Worm (Caenorhabditis elegans) whole organism, young adult: ENCODE measurements around the gene rgs-10.

Experiments used
- B0019.2 ChIP-seq: fragments of 200-800 bp; sonication (Bioruptor generic); conservative IDR thresholded peaks from 2 replicates; pipeline ENCODE4 v1.3.6; 2022; ENCODE audit warnings: missing genetic modification reagents, missing genetic modification characterization, missing compliant biosample characterization
- B0336.3 ChIP-seq: fragments of 200-800 bp; sonication (Bioruptor generic); IDR thresholded peaks from 2 replicates; pipeline ENCODE4 v1.3.6; 2022; ENCODE audit warnings: missing genetic modification characterization, missing compliant biosample characterization
- C17E4.6 ChIP-seq: fragments of 200-800 bp; sonication (Bioruptor generic); IDR thresholded peaks from 2 replicates; pipeline ENCODE4 v1.3.6; 2022; ENCODE audit warnings: missing genetic modification reagents, missing genetic modification characterization, missing compliant biosample characterization
- D2030.7 ChIP-seq: fragments of 200-800 bp; sonication (Bioruptor generic); IDR thresholded peaks from 2 replicates; pipeline ENCODE4 v1.3.6; 2022; ENCODE audit warnings: missing genetic modification reagents, missing genetic modification characterization, missing compliant biosample characterization
- F22D6.2 ChIP-seq: sonication (generic microtip); optimal IDR thresholded peaks from 2 replicates; lab custom pipeline; 2016; ENCODE audit warnings: mild to moderate bottlenecking, missing genetic modification characterization, missing compliant biosample characterization
- F37B4.10 ChIP-seq: fragments of 200-800 bp; sonication (Bioruptor generic); IDR thresholded peaks from 2 replicates; pipeline ENCODE4 v1.3.6; 2022; ENCODE audit warnings: missing genetic modification characterization, missing compliant biosample characterization
- F39B2.1 ChIP-seq: fragments of 200-800 bp; sonication (Bioruptor generic); IDR thresholded peaks from 2 replicates; pipeline ENCODE4 v1.3.6; 2022; ENCODE audit warnings: missing genetic modification reagents, missing genetic modification characterization, missing compliant biosample characterization
- F49E8.2 ChIP-seq: sonication (generic microtip); optimal IDR thresholded peaks from 3 replicates; lab custom pipeline; 2017; ENCODE audit warnings: missing genetic modification characterization, mild to moderate bottlenecking, missing compliant biosample characterization, antibody characterized with exemption, moderate library complexity; ENCODE audit not compliant: insufficient read depth
- F57A8.1 ChIP-seq: fragments of 200-800 bp; sonication (Bioruptor generic); optimal IDR thresholded peaks from 2 replicates; lab custom pipeline; 2018; ENCODE audit warnings: mild to moderate bottlenecking, missing genetic modification characterization, moderate library complexity, missing compliant biosample characterization
- F57C9.4 ChIP-seq: sonication (generic microtip); optimal IDR thresholded peaks from 2 replicates; lab custom pipeline; 2017; ENCODE audit warnings: mild to moderate bottlenecking, missing genetic modification characterization, missing compliant biosample characterization
- K11D2.4 ChIP-seq: fragments of 200-800 bp; sonication (Bioruptor generic); IDR thresholded peaks from 2 replicates; pipeline ENCODE4 v1.3.6; 2022; ENCODE audit warnings: missing genetic modification reagents, missing genetic modification characterization, missing compliant biosample characterization
- T07F8.4 ChIP-seq: sonication (generic microtip); optimal IDR thresholded peaks from 2 replicates; lab custom pipeline; 2016; ENCODE audit warnings: mild to moderate bottlenecking, missing genetic modification characterization, moderate library complexity, missing compliant biosample characterization
- T26A5.8 ChIP-seq: sonication (generic microtip); optimal IDR thresholded peaks from 2 replicates; lab custom pipeline; 2016; ENCODE audit warnings: missing genetic modification characterization, missing compliant biosample characterization
- Y53F4B.3 ChIP-seq: fragments of 200-800 bp; sonication (Bioruptor generic); IDR thresholded peaks from 2 replicates; pipeline ENCODE4 v1.3.6; 2022; ENCODE audit warnings: missing genetic modification reagents, missing genetic modification characterization, missing compliant biosample characterization
- Y53G8AR.9 ChIP-seq: fragments of 200-800 bp; sonication (Bioruptor generic); conservative IDR thresholded peaks from 2 replicates; pipeline ENCODE4 v1.3.6; 2022; ENCODE audit warnings: missing genetic modification reagents, missing genetic modification characterization, missing compliant biosample characterization
- Y67H2A.10 ChIP-seq: fragments of 200-800 bp; sonication (Bioruptor generic); conservative IDR thresholded peaks from 2 replicates; pipeline ENCODE4 v1.3.6; 2022; ENCODE audit warnings: missing genetic modification reagents, missing genetic modification characterization, missing compliant biosample characterization
- ama-1 ChIP-seq, 3 experiments: fragments of 150-350 bp in 1 of 3; sonication (generic microtip) in 2 of 3; optimal IDR thresholded peaks; 2 replicates each; lab custom pipeline; 2014 to 2018; ENCODE audit warnings: missing biosample characterization in 2 of 3, missing genetic modification characterization in 2 of 3, missing genetic modification reagents in 2 of 3
- aptf-3 ChIP-seq: fragments of 200-800 bp; sonication (Bioruptor generic); IDR thresholded peaks from 2 replicates; pipeline ENCODE4 v1.3.6; 2022; ENCODE audit warnings: missing genetic modification characterization, missing compliant biosample characterization
- attf-6 ChIP-seq: fragments of 200-800 bp; sonication (Bioruptor generic); IDR thresholded peaks from 2 replicates; pipeline ENCODE4 v1.3.6; 2022; ENCODE audit warnings: missing genetic modification reagents, missing genetic modification characterization, missing compliant biosample characterization
- bed-2 ChIP-seq: fragments of 200-800 bp; sonication (Bioruptor generic); IDR thresholded peaks from 2 replicates; pipeline ENCODE4 v1.3.6; 2022; ENCODE audit warnings: missing genetic modification reagents, missing genetic modification characterization, missing compliant biosample characterization
- ccch-3 ChIP-seq: fragments of 200-800 bp; sonication (Bioruptor generic); optimal IDR thresholded peaks from 2 replicates; lab custom pipeline; 2018; ENCODE audit warnings: mild to moderate bottlenecking, missing genetic modification characterization, missing compliant biosample characterization
- cebp-1 ChIP-seq, 2 experiments: fragments of 200-800 bp in 1 of 2; sonication (Bioruptor generic) in 1 of 2; sonication (generic microtip) in 1 of 2; IDR thresholded peaks in 1 of 2; optimal IDR thresholded peaks in 1 of 2; 2 replicates each; pipeline versions ENCODE4 v1.3.6 to Lab custom; 2017 to 2022; ENCODE audit warnings: missing compliant biosample characterization in 2 of 2, missing genetic modification characterization in 2 of 2, mild to moderate bottlenecking in 1 of 2, missing genetic modification reagents in 1 of 2, moderate library complexity in 1 of 2
- ceh-27 ChIP-seq: fragments of 200-800 bp; sonication (Bioruptor generic); optimal IDR thresholded peaks from 2 replicates; lab custom pipeline; 2018; ENCODE audit warnings: mild to moderate bottlenecking, missing genetic modification characterization, moderate library complexity, missing compliant biosample characterization
- egl-18 ChIP-seq: fragments of 200-800 bp; sonication (Bioruptor generic); IDR thresholded peaks from 2 replicates; pipeline ENCODE4 v1.3.6; 2022; ENCODE audit warnings: missing genetic modification reagents, missing genetic modification characterization, missing compliant biosample characterization
- hmg-20 ChIP-seq: fragments of 200-800 bp; sonication (Bioruptor generic); IDR thresholded peaks from 2 replicates; pipeline ENCODE4 v1.3.6; 2022; ENCODE audit warnings: missing genetic modification reagents, missing genetic modification characterization, missing compliant biosample characterization
- hsf-1 ChIP-seq: fragments of 200-800 bp; sonication (Bioruptor generic); IDR thresholded peaks from 2 replicates; pipeline ENCODE4 v1.3.6; 2022; ENCODE audit warnings: missing genetic modification reagents, missing genetic modification characterization, missing compliant biosample characterization
- lin-35 ChIP-seq, 3 experiments: fragments of 150-350 bp in 2 of 3; sonication (generic microtip) in 1 of 3; optimal IDR thresholded peaks; 2 replicates each; lab custom pipeline; 2014 to 2018; ENCODE audit warnings: missing biosample characterization in 3 of 3, missing genetic modification characterization in 3 of 3, missing genetic modification reagents in 3 of 3
- lin-40 ChIP-seq: sonication (generic microtip); optimal IDR thresholded peaks from 2 replicates; lab custom pipeline; 2016; ENCODE audit warnings: missing genetic modification characterization, mild to moderate bottlenecking, missing compliant biosample characterization, missing genotype, missing genetic modification reagents
- lsl-1 ChIP-seq: fragments of 200-800 bp; sonication (Bioruptor generic); optimal IDR thresholded peaks from 2 replicates; lab custom pipeline; 2018; ENCODE audit warnings: mild to moderate bottlenecking, missing genetic modification characterization, moderate library complexity, missing compliant biosample characterization
- madf-6 ChIP-seq: fragments of 200-800 bp; sonication (Bioruptor generic); IDR thresholded peaks from 2 replicates; pipeline ENCODE4 v1.3.6; 2022; ENCODE audit warnings: missing genetic modification reagents, missing genetic modification characterization, missing compliant biosample characterization
- madf-8 ChIP-seq: fragments of 200-800 bp; sonication (Bioruptor generic); conservative IDR thresholded peaks from 2 replicates; pipeline ENCODE4 v1.3.6; 2022; ENCODE audit warnings: missing genetic modification reagents, missing genetic modification characterization, missing compliant biosample characterization
- nfya-1 ChIP-seq: sonication (generic microtip); optimal IDR thresholded peaks from 2 replicates; lab custom pipeline; 2017; ENCODE audit warnings: antibody characterized with exemption, missing compliant biosample characterization, missing genetic modification characterization, borderline replicate concordance; ENCODE audit not compliant: insufficient read depth
- nfyb-1 ChIP-seq: fragments of 200-800 bp; sonication (Bioruptor generic); IDR thresholded peaks from 2 replicates; pipeline ENCODE4 v1.3.6; 2022; ENCODE audit warnings: missing genetic modification reagents, missing genetic modification characterization, missing compliant biosample characterization
- nhr-179 ChIP-seq: sonication (generic microtip); optimal IDR thresholded peaks from 2 replicates; lab custom pipeline; 2016; ENCODE audit warnings: mild to moderate bottlenecking, missing genetic modification characterization, missing compliant biosample characterization
- nhr-27 ChIP-seq: fragments of 200-800 bp; sonication (Bioruptor generic); optimal IDR thresholded peaks from 2 replicates; lab custom pipeline; 2018; ENCODE audit warnings: mild to moderate bottlenecking, missing genetic modification characterization, moderate library complexity, missing compliant biosample characterization
- nhr-90 ChIP-seq: sonication (generic microtip); optimal IDR thresholded peaks from 2 replicates; lab custom pipeline; 2016; ENCODE audit warnings: missing genotype, mild to moderate bottlenecking, missing genetic modification characterization, missing compliant biosample characterization
- repo-1 ChIP-seq: sonication (generic microtip); optimal IDR thresholded peaks from 2 replicates; lab custom pipeline; 2017; ENCODE audit warnings: mild to moderate bottlenecking, missing genetic modification characterization, missing compliant biosample characterization
- snpc-1.3 ChIP-seq: sonication (generic microtip); optimal IDR thresholded peaks from 2 replicates; lab custom pipeline; 2017; ENCODE audit warnings: missing genetic modification characterization, mild to moderate bottlenecking, missing compliant biosample characterization, antibody characterized with exemption, moderate library complexity, missing genotype, missing genetic modification reagents; ENCODE audit not compliant: insufficient read depth
- snpc-3.4 ChIP-seq: sonication (generic microtip); optimal IDR thresholded peaks from 2 replicates; lab custom pipeline; 2017; ENCODE audit warnings: missing genetic modification characterization, mild to moderate bottlenecking, missing compliant biosample characterization, antibody characterized with exemption, moderate library complexity, missing genotype, missing genetic modification reagents
- somi-1 ChIP-seq: fragments of 200-800 bp; sonication (Bioruptor generic); optimal IDR thresholded peaks from 2 replicates; lab custom pipeline; 2018; ENCODE audit warnings: mild to moderate bottlenecking, missing genetic modification characterization, missing compliant biosample characterization
- sptf-2 ChIP-seq: fragments of 200-800 bp; sonication (Bioruptor generic); optimal IDR thresholded peaks from 2 replicates; lab custom pipeline; 2018; ENCODE audit warnings: mild to moderate bottlenecking, missing genetic modification characterization, missing compliant biosample characterization
- tbx-9 ChIP-seq: sonication (generic microtip); optimal IDR thresholded peaks from 2 replicates; lab custom pipeline; 2016; ENCODE audit warnings: borderline replicate concordance, missing genetic modification characterization, inconsistent platforms, missing compliant biosample characterization
- unc-62 ChIP-seq: fragments of 150-350 bp; optimal IDR thresholded peaks from 2 replicates; lab custom pipeline; 2014; ENCODE audit warnings: missing biosample characterization, missing genetic modification reagents, missing genetic modification characterization
- zfh-2 ChIP-seq: fragments of 200-800 bp; sonication (Bioruptor generic); conservative IDR thresholded peaks from 2 replicates; pipeline ENCODE4 v1.3.6; 2022; ENCODE audit warnings: missing genetic modification reagents, missing genetic modification characterization, missing compliant biosample characterization
- ztf-18 ChIP-seq: sonication (generic microtip); optimal IDR thresholded peaks from 2 replicates; lab custom pipeline; 2016; ENCODE audit warnings: missing genotype, mild to moderate bottlenecking, missing genetic modification characterization, missing compliant biosample characterization
- ztf-6 ChIP-seq: fragments of 200-800 bp; sonication (Bioruptor generic); IDR thresholded peaks from 2 replicates; pipeline ENCODE4 v1.3.6; 2022; ENCODE audit warnings: missing genetic modification reagents, missing genetic modification characterization, missing compliant biosample characterization

The rgs-10 gene

DNA sequence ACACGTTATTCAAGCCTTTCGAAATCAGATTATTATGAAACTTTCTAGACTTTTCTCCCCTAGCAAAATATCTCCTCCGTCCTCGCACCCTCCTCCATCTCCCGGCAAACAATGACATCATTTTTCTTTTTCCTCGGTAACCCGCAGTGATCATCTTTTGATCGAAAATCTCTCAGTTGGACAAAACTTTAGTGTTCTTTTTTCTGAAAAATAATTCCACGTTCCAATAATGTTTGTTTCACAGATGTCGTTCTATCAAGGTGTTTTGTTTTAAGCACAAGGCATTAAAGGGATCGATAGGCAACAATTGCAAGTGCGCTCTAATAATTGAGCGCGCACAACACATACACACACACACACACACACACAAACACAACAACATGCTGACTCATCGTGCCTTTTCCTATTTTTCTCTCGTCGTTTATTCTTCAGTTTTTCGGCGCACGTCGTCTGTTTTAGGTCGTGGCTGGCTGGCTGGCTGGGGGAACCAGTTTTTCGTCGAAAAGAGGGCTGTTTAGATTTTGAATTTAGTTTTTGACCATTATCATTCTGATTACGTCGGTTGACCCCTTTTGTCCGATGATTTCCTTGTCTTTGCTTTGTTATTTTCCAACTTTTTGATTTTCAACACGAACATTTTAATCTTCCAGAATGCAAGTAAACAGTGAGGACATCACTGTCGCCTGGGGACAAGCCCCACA, 13.1 kb downstream of the rgs-10 start, which contains the start of gene F20D1.3 (continued):
- TF ChIP-seq F57A8.1 (no peak), lsl-1 (GFP tag; lab: Kevin White, UChicago) (no peak), T07F8.4 (no peak), C17E4.6 (GFP tag; lab: Robert Waterston, UW) (no peak), attf-6 (no peak), F57C9.4 (tag; lab: Kevin White, UChicago) (no peak), sptf-2 (GFP tag; lab: Kevin White, UChicago) (no peak), K11D2.4 (no peak), F37B4.10 (GFP tag; lab: Robert Waterston, UW) (no peak), lin-35 (GFP tag; optimal IDR thresholded peaks at IDR 0.05; lab: Kevin White, UChicago) (no peak), D2030.7 (GFP tag; lab: Robert Waterston, UW) (no peak), egl-18 (GFP tag; lab: Robert Waterston, UW) (no peak), nfya-1 (tag; lab: Kevin White, UChicago) (no peak), Y53G8AR.9 (no peak), ccch-3 (GFP tag; lab: Kevin White, UChicago) (no peak), madf-8 (no peak), lin-40 (peak; percentile 52), ama-1 (optimal IDR thresholded peaks at IDR 0.05; lab: Kevin White, UChicago) (no peak), ama-1 (GFP tag; optimal IDR thresholded peaks at IDR 0.05; lab: Kevin White, UChicago) (no peak), snpc-3.4 (no peak), F22D6.2 (tag; lab: Kevin White, UChicago) (no peak), madf-6 (GFP tag; lab: Robert Waterston, UW) (no peak), hsf-1 (GFP tag; lab: Robert Waterston, UW) (0 out of 2 replicates have a peak, but pooled peaks have one; percentile 40), F39B2.1 (GFP tag; lab: Robert Waterston, UW) (no peak), aptf-3 (GFP tag; lab: Robert Waterston, UW) (no peak), repo-1 (tag; lab: Kevin White, UChicago) (no peak), hmg-20 (GFP tag; lab: Robert Waterston, UW) (no peak), T26A5.8 (tag; lab: Kevin White, UChicago) (no peak), nhr-90 (tag; lab: Kevin White, UChicago) (no peak), nhr-27 (tag; lab: Kevin White, UChicago) (no peak), somi-1 (GFP tag; lab: Kevin White, UChicago) (peak; percentile 66), zfh-2 (GFP tag; lab: Robert Waterston, UW) (no peak), bed-2 (GFP tag; lab: Robert Waterston, UW) (no peak), B0336.3 (GFP tag; lab: Robert Waterston, UW) (no peak), nfyb-1 (GFP tag; lab: Robert Waterston, UW) (0 out of 2 replicates have a peak, but pooled peaks have one; percentile 24), ztf-6 (GFP tag; lab: Robert Waterston, UW) (no peak), nhr-179 (tag; lab: Kevin White, UChicago) (no peak), tbx-9 (tag; lab: Kevin White, UChicago) (no peak), ceh-27 (GFP tag; lab: Kevin White, UChicago) (no peak), snpc-1.3 (tag; lab: Kevin White, UChicago) (no peak), B0019.2 (GFP tag; lab: Robert Waterston, UW) (no peak), F49E8.2 (no peak), Y53F4B.3 (no peak), ztf-18 (tag; lab: Kevin White, UChicago) (no peak), cebp-1 (GFP tag; IDR thresholded peaks at IDR 0.05; lab: Robert Waterston, UW) (no peak; the same call in 1 of the 2 replicates), cebp-1 (tag; optimal IDR thresholded peaks at IDR 0.05; lab: Kevin White, UChicago) (peak; percentile 86), Y67H2A.10 (GFP tag; lab: Robert Waterston, UW) (no peak), unc-62 (GFP tag; lab: Kevin White, UChicago) (no peak)
